Worm (Caenorhabditis elegans): ENCODE data around the gene bud-31.

The bud-31 gene

DNA sequence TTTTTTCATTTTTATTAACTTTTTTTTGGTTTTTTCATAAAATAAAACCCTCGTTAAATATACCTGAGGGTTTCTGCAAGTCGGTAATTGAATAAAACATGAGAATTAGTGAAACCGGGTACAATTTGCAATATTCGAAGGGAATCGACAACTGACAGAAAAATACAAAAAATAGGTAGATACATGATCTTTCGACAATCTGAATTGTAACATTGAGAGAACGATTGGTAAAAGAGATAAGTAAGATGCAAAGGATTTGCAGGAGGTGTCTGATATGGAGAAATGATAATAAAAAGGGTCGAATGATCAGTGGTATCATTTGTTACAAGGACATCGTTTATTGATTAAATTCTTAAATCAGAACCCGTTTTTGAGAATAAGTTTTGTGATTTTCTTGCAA is 17.5 kb downstream of the bud-31 start, which contains the start of gene ugt-60:
ugt-60 (minus strand) TSS at position 233 of the 400 bp plus-strand sequence.
- peak in 1 of 3 experiments; percentile 10 for TF ChIP-seq elt-3 (tag; optimal IDR thresholded peaks at IDR 0.05)
- TF ChIP-seq nhr-11 (tag; optimal IDR thresholded peaks at IDR 0.05), result no peak

DNA sequence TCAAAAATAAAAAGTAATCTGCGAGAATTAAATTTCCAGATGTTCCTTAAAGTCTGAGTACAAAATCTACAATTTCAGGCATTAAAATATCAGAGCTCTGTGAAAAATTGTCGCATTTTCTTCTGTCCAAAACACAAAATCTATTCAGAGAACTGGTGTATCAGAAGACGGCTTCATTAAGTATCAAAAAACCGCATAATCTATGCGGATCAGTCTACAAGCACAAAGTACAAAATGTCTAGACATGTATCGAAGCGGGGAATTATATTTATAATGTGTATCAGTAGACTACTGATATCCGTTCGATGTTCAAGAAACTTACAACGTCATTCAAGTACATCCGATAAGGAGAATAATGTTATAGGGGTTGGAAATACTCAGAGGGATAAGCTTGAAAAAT is 26.8 kb downstream of the bud-31 start:
- no peak for TF ChIP-seq egl-27 (tag; optimal IDR thresholded peaks at IDR 0.05)
- no peak for TF ChIP-seq pha-4 (tag; optimal IDR thresholded peaks at IDR 0.05)

DNA sequence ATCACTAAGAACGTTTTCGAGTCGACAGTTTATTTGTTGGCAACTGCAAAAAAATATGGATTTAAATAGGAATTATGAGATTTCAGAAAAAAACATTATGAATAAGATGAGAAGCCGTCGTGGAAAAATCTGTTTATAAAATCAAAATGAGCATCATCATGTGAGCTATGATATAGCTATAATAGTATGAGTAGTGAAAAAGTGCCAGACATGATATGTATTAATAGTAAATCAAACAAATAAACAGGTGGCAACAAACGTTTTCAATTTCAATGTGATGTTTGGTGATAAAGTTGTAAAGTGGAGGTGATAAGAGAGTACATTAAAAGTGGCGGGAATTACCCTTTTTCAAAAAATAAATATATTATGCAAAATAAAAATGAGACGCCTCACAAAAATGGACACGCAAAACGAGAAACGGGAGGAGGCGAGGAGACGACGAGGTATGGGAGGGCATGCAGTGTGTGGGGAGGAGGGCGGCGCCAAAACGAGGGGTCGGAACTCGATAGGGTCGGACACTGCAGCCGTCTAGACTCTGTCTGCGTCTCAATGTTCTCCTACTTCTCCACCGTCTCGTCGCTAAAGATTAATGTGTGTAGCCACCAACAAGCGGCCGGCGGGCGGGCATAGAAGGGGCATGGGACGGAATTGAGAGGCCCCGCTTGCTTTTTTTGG is 28.6 kb downstream of the bud-31 start, which contains the start of gene C07A9.9:
C07A9.9 (minus strand) TSS at position 51 of the 675 bp plus-strand sequence.
- peak; percentile 81 for TF ChIP-seq elt-2 (tag; optimal IDR thresholded peaks at IDR 0.05)
- TF ChIP-seq nhr-25 (tag; optimal IDR thresholded peaks at IDR 0.05), result peak; percentile 65
- TF ChIP-seq fkh-2 (tag; optimal IDR thresholded peaks at IDR 0.05), result no peak
- peak; percentile 46 for TF ChIP-seq nhr-43 (tag; optimal IDR thresholded peaks at IDR 0.05; ENCODE audit: poor library complexity, severe bottlenecking)
- TF ChIP-seq nhr-12 (tag; optimal IDR thresholded peaks at IDR 0.05), result no peak
- peak; percentile 97 for TF ChIP-seq hmg-11 (tag; optimal IDR thresholded peaks at IDR 0.05)
- no peak for TF ChIP-seq mml-1 (tag; optimal IDR thresholded peaks at IDR 0.05)
- no peak for TF ChIP-seq sea-2 (GFP tag; optimal IDR thresholded peaks at IDR 0.05)
- peak; percentile 53 for TF ChIP-seq snpc-4 (tag; optimal IDR thresholded peaks at IDR 0.05)
- TF ChIP-seq pqm-1 (tag; optimal IDR thresholded peaks at IDR 0.05), result peak; percentile 24
- TF ChIP-seq nhr-11 (tag; optimal IDR thresholded peaks at IDR 0.05), result no peak
- peak; percentile 27 for TF ChIP-seq egl-5 (tag; optimal IDR thresholded peaks at IDR 0.05)
- peak; percentile 50 for TF ChIP-seq tbx-2 (tag; optimal IDR thresholded peaks at IDR 0.05)
- no peak for TF ChIP-seq skn-1 (tag; optimal IDR thresholded peaks at IDR 0.05)
- TF ChIP-seq mdl-1 (tag; optimal IDR thresholded peaks at IDR 0.05), result peak; percentile 35
- peak; percentile 33 for TF ChIP-seq fkh-10 (GFP tag; optimal IDR thresholded peaks at IDR 0.05)
- peak; percentile 97 for TF ChIP-seq lin-39 (tag; optimal IDR thresholded peaks at IDR 0.05)
- TF ChIP-seq elt-1 (tag; optimal IDR thresholded peaks at IDR 0.05), result peak; percentile 63
- TF ChIP-seq egl-27 (tag; optimal IDR thresholded peaks at IDR 0.05), result peak; percentile 39
- TF ChIP-seq jun-1 (tag; optimal IDR thresholded peaks at IDR 0.05), result peak; percentile 34
- TF ChIP-seq ztf-11 (tag; optimal IDR thresholded peaks at IDR 0.05), result no peak
- TF ChIP-seq ceh-82 (tag; optimal IDR thresholded peaks at IDR 0.05), result no peak
- TF ChIP-seq ZK546.5 (tag; optimal IDR thresholded peaks at IDR 0.05), result no peak
- no peak for TF ChIP-seq elt-3 (tag; optimal IDR thresholded peaks at IDR 0.05)
- TF ChIP-seq ceh-28 (tag; optimal IDR thresholded peaks at IDR 0.05), result peak; percentile 31
- TF ChIP-seq nhr-23 (tag; optimal IDR thresholded peaks at IDR 0.05), result peak; percentile 35
- peak; percentile 31 for TF ChIP-seq unc-62 (GFP tag; optimal IDR thresholded peaks at IDR 0.05)
- TF ChIP-seq pha-4 (tag; optimal IDR thresholded peaks at IDR 0.05), result peak; percentile 70
- peak; percentile 32 for TF ChIP-seq lin-15B (tag; optimal IDR thresholded peaks at IDR 0.05)
- TF ChIP-seq zag-1 (tag; optimal IDR thresholded peaks at IDR 0.05), result no peak
- TF ChIP-seq lsy-12 (tag; optimal IDR thresholded peaks at IDR 0.05), result peak; percentile 26
- TF ChIP-seq nhr-28 (tag; optimal IDR thresholded peaks at IDR 0.05), result no peak
- TF ChIP-seq ceh-16 (tag; optimal IDR thresholded peaks at IDR 0.05), result no peak
- TF ChIP-seq nfya-1 (tag; optimal IDR thresholded peaks at IDR 0.05; ENCODE audit: insufficient read depth), result peak; percentile 89

ce11 chrIII:9666668-9667067 is 29.6 kb downstream of the bud-31 start:
- TF ChIP-seq elt-1 (tag; optimal IDR thresholded peaks at IDR 0.05) (no peak), nhr-23 (tag; optimal IDR thresholded peaks at IDR 0.05) (peak; percentile 5), zag-1 (tag; optimal IDR thresholded peaks at IDR 0.05) (no peak), lsy-12 (tag; optimal IDR thresholded peaks at IDR 0.05) (no peak), nfya-1 (tag; optimal IDR thresholded peaks at IDR 0.05; ENCODE audit: insufficient read depth) (peak; percentile 14), mdl-1 (tag; optimal IDR thresholded peaks at IDR 0.05) (no peak), nhr-237 (tag; optimal IDR thresholded peaks at IDR 0.05) (no peak), lin-15B (tag; optimal IDR thresholded peaks at IDR 0.05) (no peak), nhr-77 (tag; optimal IDR thresholded peaks at IDR 0.05) (no peak), snpc-4 (tag; optimal IDR thresholded peaks at IDR 0.05) (no peak), pha-4 (tag; optimal IDR thresholded peaks at IDR 0.05) (peak; percentile 77), nhr-25 (tag; optimal IDR thresholded peaks at IDR 0.05) (peak; percentile 19)
